Worm (Caenorhabditis elegans) whole organism, L3 larva: Measurements from ENCODE around the gene msrp-4.

ENCODE experiments used
- fkh-2 ChIP-seq: fragments of 150-350 bp; optimal IDR thresholded peaks from 2 replicates; lab custom pipeline; 2014; ENCODE audit warnings: missing biosample characterization, missing genetic modification reagents, missing genetic modification characterization
- nfya-1 ChIP-seq: sonication (generic microtip); optimal IDR thresholded peaks from 2 replicates; lab custom pipeline; 2017; ENCODE audit warnings: missing genetic modification characterization, mild to moderate bottlenecking, missing compliant biosample characterization, antibody characterized with exemption, moderate library complexity; ENCODE audit not compliant: insufficient read depth

DNA sequence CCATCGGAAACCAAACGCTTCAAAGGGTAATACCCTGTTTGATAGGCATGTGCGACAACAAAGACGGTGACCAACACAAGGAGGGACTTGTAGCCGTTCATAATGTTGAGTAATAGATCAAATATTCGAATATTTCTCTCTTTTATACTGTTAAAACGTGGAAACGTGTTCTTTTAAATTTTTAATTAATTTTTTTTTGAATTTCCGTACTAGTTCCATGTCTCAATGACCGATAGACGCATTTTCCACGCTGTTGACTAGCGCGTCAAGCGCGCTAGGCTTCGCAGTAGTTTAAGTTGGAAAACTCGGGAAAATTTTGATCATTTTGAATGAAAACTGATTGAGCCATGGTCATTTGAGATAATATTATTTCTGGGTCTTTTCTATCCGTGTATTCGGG is 44.2 kb upstream of the msrp-4 start, which contains the start of gene Y46B2A.3:
- no peak for TF ChIP-seq fkh-2 (tag; lab: Kevin White, UChicago)
- no peak for TF ChIP-seq nfya-1 (tag; lab: Kevin White, UChicago)
